Worm (Caenorhabditis elegans): Measurements from ENCODE around the gene pha-2.

DNA sequence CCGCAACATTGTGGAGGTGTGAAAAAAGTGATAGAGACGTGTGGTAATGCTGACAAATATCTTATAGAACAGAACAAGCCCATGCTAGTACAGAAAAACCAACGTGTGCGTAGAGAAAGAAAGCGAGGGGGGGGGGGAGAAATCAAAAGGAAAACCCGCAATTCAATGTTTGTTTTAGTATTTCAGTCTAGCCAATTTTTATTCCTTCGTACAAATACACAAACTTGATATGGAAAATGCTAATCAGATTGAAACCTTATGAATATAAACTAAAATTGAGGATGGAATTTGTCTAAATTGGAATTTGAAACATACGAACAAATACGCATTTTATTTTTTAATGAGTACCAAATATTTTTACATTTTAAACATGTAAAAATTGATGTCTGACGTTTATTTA is 49.0 kb downstream of the pha-2 start, which contains the start of gene mrp-1:
- no peak for TF ChIP-seq ceh-31 (tag; optimal IDR thresholded peaks at IDR 0.05)
- no peak for TF ChIP-seq pha-4 (tag; optimal IDR thresholded peaks at IDR 0.05)
- TF ChIP-seq sox-4 (tag; optimal IDR thresholded peaks at IDR 0.05): no peak
- no peak for TF ChIP-seq ceh-45 (GFP tag; IDR thresholded peaks at IDR 0.05)
- TF ChIP-seq hlh-8 (tag; optimal IDR thresholded peaks at IDR 0.05): no peak
- no peak for TF ChIP-seq elt-2 (tag; optimal IDR thresholded peaks at IDR 0.05)
- no peak for TF ChIP-seq ets-4 (tag; optimal IDR thresholded peaks at IDR 0.05)
- TF ChIP-seq nhr-232 (tag; optimal IDR thresholded peaks at IDR 0.05): no peak
- no peak for TF ChIP-seq unc-86 (tag; optimal IDR thresholded peaks at IDR 0.05)
- TF ChIP-seq hlh-30 (tag; optimal IDR thresholded peaks at IDR 0.05; ENCODE audit: insufficient read depth): no peak
- TF ChIP-seq ceh-34 (tag; optimal IDR thresholded peaks at IDR 0.05): no peak
- no peak for TF ChIP-seq pag-3 (tag; optimal IDR thresholded peaks at IDR 0.05; ENCODE audit: borderline replicate concordance)
- TF ChIP-seq ama-1 (optimal IDR thresholded peaks at IDR 0.05): no peak
- no peak for TF ChIP-seq ceh-48 (tag; optimal IDR thresholded peaks at IDR 0.05)
